Fruit fly (Drosophila melanogaster) whole organism, embryonic: ENCODE measurements around the gene Tim9b.
A peak's percentile ranks its signal among the peaks of the same experiment; 100 is the strongest.

ENCODE experiments used
- Ada2b ChIP-seq: fragments of 200-800 bp; sonication (Bioruptor generic); IDR thresholded peaks from 2 replicates; pipeline ENCODE4 v1.3.6; 2022; ENCODE audit warnings: missing biosample characterization, missing genetic modification characterization
- CG10431 ChIP-seq: fragments of 200-800 bp; sonication (Bioruptor generic); optimal IDR thresholded peaks from 3 replicates; lab custom pipeline; 2018; ENCODE audit warnings: missing biosample characterization, mild to moderate bottlenecking, missing genetic modification characterization
- CG11085 ChIP-seq: fragments of 200-800 bp; sonication (Bioruptor generic); IDR thresholded peaks from 2 replicates; pipeline ENCODE4 v1.3.6; 2022; ENCODE audit warnings: missing biosample characterization, missing genetic modification characterization
- CG11093 ChIP-seq: fragments of 200-800 bp; sonication (Bioruptor generic); IDR thresholded peaks from 3 replicates; pipeline ENCODE4 v1.3.6; 2022; ENCODE audit warnings: missing biosample characterization, missing genetic modification characterization
- CG17186 ChIP-seq: fragments of 200-800 bp; sonication (Bioruptor generic); optimal IDR thresholded peaks from 3 replicates; lab custom pipeline; 2017; ENCODE audit warnings: missing biosample characterization, missing genetic modification reagents, missing genetic modification characterization
- CG17802 ChIP-seq: fragments of 200-800 bp; sonication (Bioruptor generic); optimal IDR thresholded peaks from 2 replicates; lab custom pipeline; 2018; ENCODE audit warnings: missing biosample characterization, mild to moderate bottlenecking, missing genetic modification characterization, moderate library complexity
- CG18764 ChIP-seq: fragments of 200-800 bp; sonication (Bioruptor generic); optimal IDR thresholded peaks from 3 replicates; lab custom pipeline; 2016; ENCODE audit warnings: missing biosample characterization, missing genetic modification characterization
- CG2120 ChIP-seq: fragments of 200-800 bp; sonication (Bioruptor generic); optimal IDR thresholded peaks from 3 replicates; lab custom pipeline; 2016; ENCODE audit warnings: missing biosample characterization, missing genetic modification characterization
- CG2202 ChIP-seq: fragments of 200-800 bp; sonication (Bioruptor generic); optimal IDR thresholded peaks from 2 replicates; lab custom pipeline; 2018; ENCODE audit warnings: missing biosample characterization, mild to moderate bottlenecking, missing genetic modification characterization
- CG2678 ChIP-seq: fragments of 200-800 bp; sonication (Bioruptor generic); optimal IDR thresholded peaks from 3 replicates; lab custom pipeline; 2019; ENCODE audit warnings: missing biosample characterization, mild to moderate bottlenecking, missing genetic modification characterization, moderate library complexity
- CG31365 ChIP-seq: fragments of 200-800 bp; sonication (Bioruptor generic); optimal IDR thresholded peaks from 2 replicates; lab custom pipeline; 2018; ENCODE audit warnings: missing biosample characterization, mild to moderate bottlenecking, missing genetic modification characterization
- CG33213 ChIP-seq: fragments of 200-800 bp; sonication (Bioruptor generic); optimal IDR thresholded peaks from 3 replicates; lab custom pipeline; 2016; ENCODE audit warnings: missing biosample characterization, missing genetic modification characterization
- CG3726 ChIP-seq: fragments of 200-800 bp; sonication (Bioruptor generic); IDR thresholded peaks from 3 replicates; pipeline ENCODE4, ENCODE4 v1.3.6; 2022; ENCODE audit warnings: missing biosample characterization, missing genetic modification characterization
- CG3838 ChIP-seq: fragments of 200-800 bp; sonication (Bioruptor generic); optimal IDR thresholded peaks from 3 replicates; lab custom pipeline; 2016; ENCODE audit warnings: missing biosample characterization, missing genetic modification characterization
- CG42726 ChIP-seq: fragments of 200-800 bp; sonication (Bioruptor generic); IDR thresholded peaks from 2 replicates; pipeline ENCODE4 v1.3.6; 2022; ENCODE audit warnings: missing biosample characterization, missing genetic modification characterization; ENCODE audit not compliant: partially characterized antibody
- CG4617 ChIP-seq: fragments of 200-800 bp; sonication (Bioruptor generic); optimal IDR thresholded peaks from 3 replicates; lab custom pipeline; 2016; ENCODE audit warnings: missing biosample characterization, missing genetic modification characterization, borderline replicate concordance
- CG7786 ChIP-seq: fragments of 200-800 bp; sonication (Bioruptor generic); optimal IDR thresholded peaks from 2 replicates; lab custom pipeline; 2016; ENCODE audit warnings: missing biosample characterization, missing genetic modification characterization
- CG8281 ChIP-seq: fragments of 200-800 bp; sonication (Bioruptor generic); optimal IDR thresholded peaks from 2 replicates; lab custom pipeline; 2018; ENCODE audit warnings: missing biosample characterization, mild to moderate bottlenecking, missing genetic modification characterization, moderate library complexity
- CG8290 ChIP-seq, 3 experiments: fragments of 200-800 bp; sonication (Bioruptor generic); optimal IDR thresholded peaks; 2 replicates each; lab custom pipeline; 2016 to 2019; ENCODE audit warnings: missing biosample characterization in 3 of 3, missing genetic modification characterization in 3 of 3, mild to moderate bottlenecking in 2 of 3, moderate library complexity in 1 of 3
- CG9817 ChIP-seq: fragments of 200-800 bp; sonication (Bioruptor generic); optimal IDR thresholded peaks from 2 replicates; lab custom pipeline; 2018; ENCODE audit warnings: missing biosample characterization, mild to moderate bottlenecking, missing genetic modification characterization, moderate library complexity
- CTCF ChIP-seq: fragments of 200-800 bp; sonication (Bioruptor generic); optimal IDR thresholded peaks from 2 replicates; lab custom pipeline; 2017; ENCODE audit warnings: missing biosample characterization, mild to moderate bottlenecking, missing genetic modification characterization, moderate library complexity
- Fer2 ChIP-seq: fragments of 200-800 bp; sonication (Bioruptor generic); optimal IDR thresholded peaks from 2 replicates; lab custom pipeline; 2018; ENCODE audit warnings: missing biosample characterization, mild to moderate bottlenecking, missing genetic modification characterization, moderate library complexity
- HLHmδ ChIP-seq: fragments of 200-800 bp; sonication (Bioruptor generic); optimal IDR thresholded peaks from 2 replicates; lab custom pipeline; 2018; ENCODE audit warnings: missing biosample characterization, mild to moderate bottlenecking, missing genetic modification characterization, moderate library complexity
- Hey ChIP-seq: fragments of 200-800 bp; sonication (Bioruptor generic); optimal IDR thresholded peaks from 3 replicates; lab custom pipeline; 2018; ENCODE audit warnings: missing biosample characterization, mild to moderate bottlenecking, missing genetic modification characterization
- Hr51 ChIP-seq, 2 experiments: fragments of 200-800 bp; sonication (Bioruptor generic); optimal IDR thresholded peaks; 2 replicates in 1 of 2; 3 replicates in 1 of 2; lab custom pipeline; 2016 to 2018; ENCODE audit warnings: missing biosample characterization in 2 of 2, missing genetic modification characterization in 2 of 2, mild to moderate bottlenecking in 1 of 2, moderate library complexity in 1 of 2
- Lpt ChIP-seq: fragments of >200 bp; optimal IDR thresholded peaks from 2 replicates; lab custom pipeline; 2018; ENCODE audit warnings: missing biosample characterization, missing genetic modification characterization
- MTF-1 ChIP-seq: fragments of 200-800 bp; sonication (Bioruptor generic); optimal IDR thresholded peaks from 2 replicates; lab custom pipeline; 2018; ENCODE audit warnings: missing biosample characterization, mild to moderate bottlenecking, missing genetic modification characterization, borderline replicate concordance
- Pdp1 ChIP-seq, 2 experiments: fragments of 200-800 bp; sonication (Bioruptor generic); optimal IDR thresholded peaks; 3 replicates each; lab custom pipeline; 2016; ENCODE audit warnings: missing biosample characterization in 2 of 2, missing genetic modification characterization in 2 of 2, mild to moderate bottlenecking in 1 of 2, moderate library complexity in 1 of 2
- Side ChIP-seq: fragments of 200-800 bp; sonication (Bioruptor generic); optimal IDR thresholded peaks from 2 replicates; lab custom pipeline; 2016; ENCODE audit warnings: missing biosample characterization, missing genetic modification characterization
- Six4 ChIP-seq: fragments of 200-800 bp; sonication (Bioruptor generic); optimal IDR thresholded peaks from 2 replicates; lab custom pipeline; 2016; ENCODE audit warnings: missing biosample characterization, missing genetic modification characterization
- Usf ChIP-seq: fragments of 200-800 bp; sonication (Bioruptor generic); optimal IDR thresholded peaks from 2 replicates; lab custom pipeline; 2017; ENCODE audit warnings: missing genotype, missing biosample characterization, missing genetic modification characterization
- Xrp1 ChIP-seq: fragments of 200-800 bp; sonication (Bioruptor generic); IDR thresholded peaks from 2 replicates; pipeline ENCODE4 v1.3.6; 2022; ENCODE audit warnings: missing biosample characterization, missing genetic modification characterization
- chinmo ChIP-seq: fragments of 200-800 bp; sonication (Bioruptor generic); IDR thresholded peaks from 4 replicates; pipeline ENCODE4 v1.3.6; 2022; ENCODE audit warnings: missing biosample characterization, missing genetic modification characterization; ENCODE audit not compliant: partially characterized antibody
- da ChIP-seq: fragments of 200-800 bp; sonication (Bioruptor generic); optimal IDR thresholded peaks from 2 replicates; lab custom pipeline; 2016; ENCODE audit warnings: missing biosample characterization, missing genetic modification characterization
- gt ChIP-seq: fragments of 200-800 bp; sonication (Bioruptor generic); IDR thresholded peaks from 2 replicates; pipeline ENCODE4 v1.3.6; 2022; ENCODE audit warnings: missing biosample characterization, missing genetic modification characterization
- ham ChIP-seq: fragments of 200-800 bp; sonication (Bioruptor generic); IDR thresholded peaks from 2 replicates; pipeline ENCODE4 v1.3.6; 2022; ENCODE audit warnings: missing biosample characterization, missing genetic modification characterization
- her ChIP-seq: fragments of 200-800 bp; sonication (Bioruptor generic); optimal IDR thresholded peaks from 2 replicates; lab custom pipeline; 2016; ENCODE audit warnings: missing biosample characterization, missing genetic modification characterization
- jumu ChIP-seq: fragments of 200-800 bp; sonication (Bioruptor generic); optimal IDR thresholded peaks from 3 replicates; lab custom pipeline; 2016; ENCODE audit warnings: missing biosample characterization, missing genetic modification characterization
- mirr ChIP-seq: fragments of 200-800 bp; sonication (Bioruptor generic); optimal IDR thresholded peaks from 3 replicates; lab custom pipeline; 2018; ENCODE audit warnings: missing biosample characterization, mild to moderate bottlenecking, missing genetic modification characterization
- oc ChIP-seq: fragments of 200-800 bp; sonication (Bioruptor generic); optimal IDR thresholded peaks from 2 replicates; lab custom pipeline; 2018; ENCODE audit warnings: missing biosample characterization, mild to moderate bottlenecking, missing genetic modification characterization, moderate library complexity
- onecut ChIP-seq: fragments of 200-800 bp; sonication (Bioruptor generic); IDR thresholded peaks from 2 replicates; pipeline ENCODE4 v1.3.6; 2022; ENCODE audit warnings: missing biosample characterization, missing genetic modification characterization
- phol ChIP-seq: fragments of 200-800 bp; sonication (Bioruptor generic); optimal IDR thresholded peaks from 3 replicates; lab custom pipeline; 2018; ENCODE audit warnings: missing biosample characterization, mild to moderate bottlenecking, missing genetic modification characterization, moderate library complexity
- pita ChIP-seq: fragments of 200-800 bp; sonication (Bioruptor generic); optimal IDR thresholded peaks from 2 replicates; lab custom pipeline; 2017; ENCODE audit warnings: missing biosample characterization, mild to moderate bottlenecking, missing genetic modification characterization
- rib ChIP-seq: fragments of 200-800 bp; sonication (Bioruptor generic); IDR thresholded peaks from 2 replicates; pipeline ENCODE4 v1.3.6; 2022; ENCODE audit warnings: missing biosample characterization, missing genetic modification characterization
- sna ChIP-seq: fragments of 200-800 bp; sonication (Bioruptor generic); IDR thresholded peaks from 2 replicates; pipeline ENCODE4 v1.3.6; 2022; ENCODE audit warnings: missing biosample characterization, missing genetic modification characterization; ENCODE audit not compliant: partially characterized antibody
- ttk ChIP-seq: fragments of 200-800 bp; sonication (Bioruptor generic); IDR thresholded peaks from 2 replicates; pipeline ENCODE4 v2.1.2; 2022; ENCODE audit warnings: missing biosample characterization, missing genetic modification characterization
- unc-4 ChIP-seq: fragments of 200-800 bp; sonication (Bioruptor generic); IDR thresholded peaks from 2 replicates; pipeline ENCODE4 v1.3.6; 2022; ENCODE audit warnings: missing biosample characterization, missing genetic modification characterization; ENCODE audit not compliant: partially characterized antibody
- wor ChIP-seq: fragments of 200-800 bp; sonication (Bioruptor generic); IDR thresholded peaks from 2 replicates; pipeline ENCODE4 v1.3.6; 2022; ENCODE audit warnings: missing biosample characterization, missing genetic modification characterization

The Tim9b gene

dm6 chrX:19597684-19598363 lies 20.5 kb downstream of the Tim9b start, which contains the start of gene RpS10b (continued):
- TF ChIP-seq CG8281 (tag; lab: Kevin White, UChicago) (peak; percentile 70), CG42726 (peak; percentile 77), CG3726 (peak; percentile 66; the same call in 2 of the 3 replicates), CG9817 (peak; percentile 77), ttk (peak; percentile 60), CG17802 (peak; percentile 74), CG4617 (GFP tag; lab: Kevin White, UChicago) (peak; percentile 57), CG8290 (GFP tag; optimal IDR thresholded peaks at IDR 0.05; lab: Kevin White, UChicago) (peak; percentile 75), CG8290 (tag; optimal IDR thresholded peaks at IDR 0.05; lab: Kevin White, UChicago) (peak; percentile 86 to 95), CG31365 (tag; lab: Kevin White, UChicago) (peak; percentile 81), Side (GFP tag; lab: Kevin White, UChicago) (peak; percentile 78), CG7786 (peak; percentile 81), Hey (peak; percentile 91), CG11085 (GFP tag; lab: Robert Waterston, UW) (peak; percentile 78), Pdp1 (GFP tag; optimal IDR thresholded peaks at IDR 0.05; lab: Kevin White, UChicago) (peak; percentile 48 to 79), CG33213 (GFP tag; lab: Kevin White, UChicago) (peak; percentile 87), CG11093 (no peak), CG2120 (peak; percentile 65), Six4 (GFP tag; lab: Kevin White, UChicago) (peak; percentile 74), CTCF (GFP tag; lab: Kevin White, UChicago) (peak; percentile 69), chinmo (GFP tag; lab: Robert Waterston, UW) (peak; percentile 92; the same call in 3 of the 4 replicates), da (peak; percentile 93), gt (GFP tag; lab: Robert Waterston, UW) (0 out of 2 replicates have a peak, but pooled peaks have one; percentile 32), phol (tag; lab: Kevin White, UChicago) (peak; percentile 88), CG3838 (GFP tag; lab: Kevin White, UChicago) (peak; percentile 54), Xrp1 (GFP tag; lab: Robert Waterston, UW) (0 out of 2 replicates have a peak, but pooled peaks have one; percentile 6), her (GFP tag; lab: Kevin White, UChicago) (peak; percentile 84), rib (GFP tag; lab: Robert Waterston, UW) (no peak; the same call in 1 of the 2 replicates), sna (GFP tag; lab: Robert Waterston, UW) (peak; percentile 90), Fer2 (tag; lab: Kevin White, UChicago) (peak; percentile 81), CG2678 (tag; lab: Kevin White, UChicago) (peak; percentile 80), unc-4 (peak; percentile 88), onecut (GFP tag; lab: Robert Waterston, UW) (peak; percentile 92), mirr (GFP tag; lab: Kevin White, UChicago) (peak; percentile 95), wor (GFP tag; lab: Robert Waterston, UW) (peak; percentile 50), oc (tag; lab: Kevin White, UChicago) (peak; percentile 68), Ada2b (GFP tag; lab: Robert Waterston, UW) (no peak), HLHmδ (GFP tag; lab: Kevin White, UChicago) (peak; percentile 98), MTF-1 (GFP tag; lab: Kevin White, UChicago) (peak; percentile 97), CG2202 (tag; lab: Kevin White, UChicago) (peak; percentile 84), CG18764 (peak; percentile 83), ham (peak; percentile 71; the same call in 1 of the 2 replicates), Usf (GFP tag; lab: Kevin White, UChicago) (peak; percentile 86), jumu (peak; percentile 73), Lpt (no peak), pita (GFP tag; lab: Kevin White, UChicago) (peak; percentile 29), CG10431 (peak; percentile 96), CG17186 (GFP tag; lab: Kevin White, UChicago) (peak; percentile 91), Hr51 (GFP tag; optimal IDR thresholded peaks at IDR 0.05; lab: Kevin White, UChicago) (peak; percentile 78)
